Worm (Caenorhabditis elegans) whole organism, late embryonic: Measurements from ENCODE around the gene K10D11.6.

Experiments used
- elt-2 ChIP-seq: sonication (generic microtip); optimal IDR thresholded peaks from 2 replicates; lab custom pipeline; 2016; ENCODE audit warnings: missing genetic modification reagents, missing genetic modification characterization, missing compliant biosample characterization
- ets-4 ChIP-seq: sonication (generic microtip); optimal IDR thresholded peaks from 2 replicates; lab custom pipeline; 2016; ENCODE audit warnings: missing genetic modification characterization, missing compliant biosample characterization
- hlh-6 ChIP-seq: sonication (generic microtip); optimal IDR thresholded peaks from 2 replicates; lab custom pipeline; 2016; ENCODE audit warnings: missing genotype, missing genetic modification characterization, missing compliant biosample characterization
- nhr-11 ChIP-seq: fragments of 150-350 bp; optimal IDR thresholded peaks from 2 replicates; lab custom pipeline; 2014; ENCODE audit warnings: missing biosample characterization, missing genetic modification characterization
- odd-2 ChIP-seq: sonication (generic microtip); optimal IDR thresholded peaks from 2 replicates; lab custom pipeline; 2017; ENCODE audit warnings: antibody characterized with exemption, mild to moderate bottlenecking, missing genetic modification characterization, missing compliant biosample characterization
- unc-42 ChIP-seq: sonication (generic microtip); optimal IDR thresholded peaks from 2 replicates; lab custom pipeline; 2016; ENCODE audit warnings: missing genotype, missing genetic modification characterization, missing compliant biosample characterization

ce11 chrIV:13035302-13035701 is 46.0 kb upstream of the K10D11.6 start:
- no peak for TF ChIP-seq hlh-6
- TF ChIP-seq elt-2 (tag; lab: Kevin White, UChicago): no peak
- no peak for TF ChIP-seq nhr-11 (tag; lab: Kevin White, UChicago)
- no peak for TF ChIP-seq unc-42 (tag; lab: Kevin White, UChicago)
- TF ChIP-seq odd-2 (tag; lab: Kevin White, UChicago): no peak
- TF ChIP-seq ets-4: no peak
